Fruit fly (Drosophila melanogaster) whole organism, embryonic: Measurements from ENCODE around the gene CG10324.

ENCODE experiments used
- Atf3 ChIP-seq: fragments of 200-800 bp; sonication (Bioruptor generic); optimal IDR thresholded peaks from 3 replicates; lab custom pipeline; 2016; ENCODE audit warnings: missing biosample characterization, missing genetic modification characterization
- Bteb2 ChIP-seq: fragments of 200-800 bp; sonication (Bioruptor generic); optimal IDR thresholded peaks from 2 replicates; lab custom pipeline; 2016; ENCODE audit warnings: missing biosample characterization, missing genetic modification characterization
- CG10431 ChIP-seq: fragments of 200-800 bp; sonication (Bioruptor generic); optimal IDR thresholded peaks from 3 replicates; lab custom pipeline; 2018; ENCODE audit warnings: missing biosample characterization, mild to moderate bottlenecking, missing genetic modification characterization
- CG11504 ChIP-seq: fragments of 200-800 bp; sonication (Bioruptor generic); optimal IDR thresholded peaks from 3 replicates; lab custom pipeline; 2019; ENCODE audit warnings: missing biosample characterization, mild to moderate bottlenecking, missing genetic modification characterization, moderate library complexity
- CG12391 ChIP-seq: fragments of 200-800 bp; sonication (Bioruptor generic); optimal IDR thresholded peaks from 3 replicates; lab custom pipeline; 2018; ENCODE audit warnings: missing biosample characterization, mild to moderate bottlenecking, missing genetic modification characterization, moderate library complexity
- CG15696 ChIP-seq: fragments of 200-800 bp; sonication (Bioruptor generic); optimal IDR thresholded peaks from 2 replicates; lab custom pipeline; 2019; ENCODE audit warnings: missing biosample characterization, mild to moderate bottlenecking, missing genetic modification characterization, moderate library complexity
- CG1603 ChIP-seq: fragments of 200-800 bp; sonication (Bioruptor generic); optimal IDR thresholded peaks from 2 replicates; lab custom pipeline; 2019; ENCODE audit warnings: missing biosample characterization, mild to moderate bottlenecking, missing genetic modification characterization, moderate library complexity
- CG16863 ChIP-seq: fragments of 200-800 bp; sonication (Bioruptor generic); optimal IDR thresholded peaks from 3 replicates; lab custom pipeline; 2016; ENCODE audit warnings: missing biosample characterization, missing genetic modification characterization
- CG17361 ChIP-seq: fragments of 200-800 bp; sonication (Bioruptor generic); IDR thresholded peaks from 3 replicates; pipeline ENCODE4 v1.3.6; 2022; ENCODE audit warnings: missing biosample characterization, missing genetic modification characterization
- CG30431 ChIP-seq: fragments of 200-800 bp; sonication (Bioruptor generic); optimal IDR thresholded peaks from 2 replicates; lab custom pipeline; 2017; ENCODE audit warnings: missing biosample characterization, missing genetic modification characterization
- CG4282 ChIP-seq: fragments of 200-800 bp; sonication (Bioruptor generic); optimal IDR thresholded peaks from 2 replicates; lab custom pipeline; 2016; ENCODE audit warnings: missing biosample characterization, missing genetic modification characterization
- CG4404 ChIP-seq: fragments of 200-800 bp; sonication (Bioruptor generic); IDR thresholded peaks from 2 replicates; pipeline ENCODE4 v1.3.6; 2022; ENCODE audit warnings: missing biosample characterization, missing genetic modification characterization
- CG6813 ChIP-seq: fragments of 200-800 bp; sonication (Bioruptor generic); optimal IDR thresholded peaks from 2 replicates; lab custom pipeline; 2017; ENCODE audit warnings: missing biosample characterization, missing genetic modification characterization, mild to moderate bottlenecking, moderate library complexity, missing genetic modification reagents
- CG8281 ChIP-seq: fragments of 200-800 bp; sonication (Bioruptor generic); optimal IDR thresholded peaks from 2 replicates; lab custom pipeline; 2018; ENCODE audit warnings: missing biosample characterization, mild to moderate bottlenecking, missing genetic modification characterization, moderate library complexity
- CG8924 ChIP-seq: fragments of 200-800 bp; optimal IDR thresholded peaks from 3 replicates; lab custom pipeline; 2019; ENCODE audit warnings: missing biosample characterization, mild to moderate bottlenecking, missing genetic modification characterization, moderate library complexity
- CG9727 ChIP-seq: fragments of 200-800 bp; sonication (Bioruptor generic); optimal IDR thresholded peaks from 3 replicates; lab custom pipeline; 2017; ENCODE audit warnings: missing biosample characterization, mild to moderate bottlenecking, missing genetic modification characterization
- Camta ChIP-seq: fragments of 200-800 bp; sonication (Bioruptor generic); optimal IDR thresholded peaks from 2 replicates; lab custom pipeline; 2016; ENCODE audit warnings: missing biosample characterization, missing genetic modification characterization
- CoRest ChIP-seq: fragments of 200-800 bp; sonication (Bioruptor generic); optimal IDR thresholded peaks from 3 replicates; lab custom pipeline; 2018; ENCODE audit warnings: missing biosample characterization, mild to moderate bottlenecking, missing genetic modification characterization, moderate library complexity
- D ChIP-seq, 2 experiments: fragments of 200-800 bp in 1 of 2; fragments of >200 bp in 1 of 2; sonication (Bioruptor generic) in 1 of 2; optimal IDR thresholded peaks; 2 replicates in 1 of 2; 3 replicates in 1 of 2; lab custom pipeline; 2017; ENCODE audit warnings: mild to moderate bottlenecking in 1 of 2, missing biosample characterization in 1 of 2, missing genetic modification characterization in 1 of 2, missing genetic modification reagents in 1 of 2
- D19A ChIP-seq: fragments of 200-800 bp; optimal IDR thresholded peaks from 3 replicates; lab custom pipeline; 2019; ENCODE audit warnings: missing biosample characterization, mild to moderate bottlenecking, missing genetic modification characterization, moderate library complexity
- Dp ChIP-seq: fragments of 200-800 bp; sonication (Bioruptor generic); optimal IDR thresholded peaks from 2 replicates; lab custom pipeline; 2018; ENCODE audit warnings: missing biosample characterization, mild to moderate bottlenecking, missing genetic modification characterization, moderate library complexity
- Gug ChIP-seq: fragments of 200-800 bp; sonication (Bioruptor generic); IDR thresholded peaks from 4 replicates; pipeline ENCODE4 v1.3.6; 2022; ENCODE audit warnings: missing biosample characterization, missing genetic modification characterization
- HLH54F ChIP-seq: fragments of 200-800 bp; sonication (Bioruptor generic); optimal IDR thresholded peaks from 3 replicates; lab custom pipeline; 2016; ENCODE audit warnings: missing biosample characterization, missing genetic modification characterization
- Hr3 ChIP-seq: fragments of 200-800 bp; sonication (Bioruptor generic); optimal IDR thresholded peaks from 3 replicates; lab custom pipeline; 2016; ENCODE audit warnings: missing biosample characterization, missing genetic modification characterization
- Hr39 ChIP-seq: fragments of >200 bp; optimal IDR thresholded peaks from 2 replicates; lab custom pipeline; 2017
- Hr51 ChIP-seq, 2 experiments: fragments of 200-800 bp; sonication (Bioruptor generic); optimal IDR thresholded peaks; 2 replicates in 1 of 2; 3 replicates in 1 of 2; lab custom pipeline; 2016 to 2018; ENCODE audit warnings: missing biosample characterization in 2 of 2, missing genetic modification characterization in 2 of 2, mild to moderate bottlenecking in 1 of 2, moderate library complexity in 1 of 2
- Hsf ChIP-seq: fragments of 200-800 bp; sonication (Bioruptor generic); optimal IDR thresholded peaks from 3 replicates; lab custom pipeline; 2016; ENCODE audit warnings: missing biosample characterization, missing genetic modification characterization
- NfI ChIP-seq: fragments of 200-800 bp; sonication (Bioruptor generic); optimal IDR thresholded peaks from 3 replicates; lab custom pipeline; 2018; ENCODE audit warnings: missing biosample characterization, mild to moderate bottlenecking, missing genetic modification characterization, moderate library complexity
- Ravus ChIP-seq: fragments of 200-800 bp; sonication (Bioruptor generic); IDR thresholded peaks from 2 replicates; pipeline ENCODE4 v1.3.6; 2022; ENCODE audit warnings: missing biosample characterization, missing genetic modification characterization
- Spps ChIP-seq: fragments of 200-800 bp; sonication (Bioruptor generic); optimal IDR thresholded peaks from 2 replicates; lab custom pipeline; 2018; ENCODE audit warnings: missing biosample characterization, mild to moderate bottlenecking, missing genetic modification characterization
- Ssrp ChIP-seq: fragments of 200-800 bp; sonication (Bioruptor generic); optimal IDR thresholded peaks from 2 replicates; lab custom pipeline; 2018; ENCODE audit warnings: missing biosample characterization, mild to moderate bottlenecking, missing genetic modification characterization, moderate library complexity
- Stat92E ChIP-seq, 3 experiments: fragments of >200 bp in 2 of 3; fragments of 200-800 bp in 1 of 3; sonication (Bioruptor generic) in 1 of 3; optimal IDR thresholded peaks; 2 replicates each; lab custom pipeline; 2017 to 2019; ENCODE audit warnings: missing biosample characterization in 3 of 3, missing genetic modification characterization in 3 of 3, mild to moderate bottlenecking in 1 of 3, moderate library complexity in 1 of 3
- Xbp1 ChIP-seq: fragments of 200-800 bp; sonication (Bioruptor generic); optimal IDR thresholded peaks from 3 replicates; lab custom pipeline; 2016; ENCODE audit warnings: missing biosample characterization, mild to moderate bottlenecking, missing genetic modification characterization
- ac ChIP-seq: fragments of 200-800 bp; sonication (Bioruptor generic); optimal IDR thresholded peaks from 3 replicates; lab custom pipeline; 2017; ENCODE audit warnings: missing biosample characterization, mild to moderate bottlenecking, missing genetic modification characterization
- bcd ChIP-seq: fragments of 200-800 bp; sonication (Bioruptor generic); optimal IDR thresholded peaks from 2 replicates; lab custom pipeline; 2017; ENCODE audit warnings: missing biosample characterization, mild to moderate bottlenecking, missing genetic modification characterization
- br ChIP-seq: fragments of >200 bp; optimal IDR thresholded peaks from 2 replicates; lab custom pipeline; 2017
- corto ChIP-seq: fragments of 200-800 bp; sonication (Bioruptor generic); optimal IDR thresholded peaks from 2 replicates; lab custom pipeline; 2016; ENCODE audit warnings: missing biosample characterization, mild to moderate bottlenecking, missing genetic modification characterization, moderate library complexity
- dmrt11E ChIP-seq: fragments of 200-800 bp; sonication (Bioruptor generic); optimal IDR thresholded peaks from 3 replicates; lab custom pipeline; 2018; ENCODE audit warnings: missing biosample characterization, mild to moderate bottlenecking, missing genetic modification characterization, moderate library complexity
- emc ChIP-seq: fragments of 200-800 bp; sonication (Bioruptor generic); optimal IDR thresholded peaks from 2 replicates; lab custom pipeline; 2016; ENCODE audit warnings: missing biosample characterization, missing genetic modification characterization
- fd102C ChIP-seq: fragments of 200-800 bp; sonication (Bioruptor generic); optimal IDR thresholded peaks from 2 replicates; lab custom pipeline; 2018; ENCODE audit warnings: missing biosample characterization, mild to moderate bottlenecking, missing genetic modification characterization, moderate library complexity
- ken ChIP-seq: fragments of 200-800 bp; sonication (Bioruptor generic); IDR thresholded peaks from 3 replicates; pipeline ENCODE4 v1.3.6; 2022; ENCODE audit warnings: missing biosample characterization, missing genetic modification characterization
- lola ChIP-seq, 3 experiments: fragments of >200 bp in 2 of 3; fragments of 200-800 bp in 1 of 3; sonication (Bioruptor generic) in 1 of 3; optimal IDR thresholded peaks; 2 replicates each; lab custom pipeline; 2017 to 2019; ENCODE audit warnings: missing biosample characterization in 3 of 3, missing genetic modification characterization in 3 of 3, mild to moderate bottlenecking in 1 of 3, moderate library complexity in 1 of 3
- mirr ChIP-seq: fragments of 200-800 bp; sonication (Bioruptor generic); optimal IDR thresholded peaks from 3 replicates; lab custom pipeline; 2018; ENCODE audit warnings: missing biosample characterization, mild to moderate bottlenecking, missing genetic modification characterization
- nmo ChIP-seq: fragments of 200-800 bp; sonication (Bioruptor generic); optimal IDR thresholded peaks from 2 replicates; lab custom pipeline; 2018; ENCODE audit warnings: missing biosample characterization, mild to moderate bottlenecking, missing genetic modification characterization, moderate library complexity
- salm ChIP-seq: fragments of 200-800 bp; sonication (Bioruptor generic); optimal IDR thresholded peaks from 2 replicates; lab custom pipeline; 2018; ENCODE audit warnings: missing biosample characterization, mild to moderate bottlenecking, missing genetic modification characterization
- so ChIP-seq: fragments of 200-800 bp; sonication (Bioruptor generic); IDR thresholded peaks from 3 replicates; pipeline ENCODE4 v1.3.6; 2022; ENCODE audit warnings: missing biosample characterization, missing genetic modification characterization
- unc-4 ChIP-seq: fragments of 200-800 bp; sonication (Bioruptor generic); IDR thresholded peaks from 2 replicates; pipeline ENCODE4 v1.3.6; 2022; ENCODE audit warnings: missing biosample characterization, missing genetic modification characterization; ENCODE audit not compliant: partially characterized antibody
- zen ChIP-seq: fragments of 200-800 bp; sonication (Bioruptor generic); optimal IDR thresholded peaks from 3 replicates; lab custom pipeline; 2018; ENCODE audit warnings: missing biosample characterization, mild to moderate bottlenecking, missing genetic modification characterization, moderate library complexity
- zen2 ChIP-seq: fragments of 200-800 bp; sonication (Bioruptor generic); IDR thresholded peaks from 3 replicates; pipeline ENCODE4 v1.3.6; 2022; ENCODE audit warnings: missing biosample characterization, missing genetic modification characterization; ENCODE audit not compliant: partially characterized antibody
- zfh2 ChIP-seq: fragments of 200-800 bp; sonication (Bioruptor generic); optimal IDR thresholded peaks from 2 replicates; lab custom pipeline; 2016; ENCODE audit warnings: missing biosample characterization, missing genetic modification characterization

The CG10324 gene

DNA sequence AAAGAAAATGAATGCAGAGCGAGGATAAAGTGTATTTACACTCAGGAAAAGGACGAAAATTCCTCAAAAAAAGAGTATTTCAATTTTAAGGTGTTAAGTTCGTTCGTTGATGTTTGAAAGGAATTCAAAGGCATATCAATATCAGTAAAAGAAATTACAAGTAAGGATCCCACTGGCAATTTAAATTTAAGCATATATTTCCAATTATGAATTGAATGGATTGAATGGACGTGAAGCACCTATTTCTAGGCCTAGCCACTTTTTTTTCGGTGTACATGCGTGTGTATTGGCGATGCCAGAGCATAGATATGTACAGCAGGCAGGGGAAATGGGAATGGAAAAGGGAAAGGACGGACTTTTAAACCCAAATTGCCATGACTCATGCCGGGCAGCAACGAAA, 16.2 kb downstream of the CG10324 start (continued):
- TF ChIP-seq lola (GFP tag; optimal IDR thresholded peaks at IDR 0.05; lab: Kevin White, UChicago) (peak in 1 of 3 experiments; percentile 68), CG8924 (tag; lab: Kevin White, UChicago) (peak; percentile 23), Hr3 (GFP tag; lab: Kevin White, UChicago) (no peak), Stat92E (GFP tag; optimal IDR thresholded peaks at IDR 0.05; lab: Kevin White, UChicago) (no peak), Spps (tag; lab: Kevin White, UChicago) (no peak), CG8281 (tag; lab: Kevin White, UChicago) (no peak), bcd (GFP tag; lab: Kevin White, UChicago) (no peak), dmrt11E (tag; lab: Kevin White, UChicago) (peak; percentile 73), CG30431 (GFP tag; lab: Kevin White, UChicago) (no peak), D19A (tag; lab: Kevin White, UChicago) (peak; percentile 27), CG11504 (no peak), CG16863 (peak; percentile 5), fd102C (GFP tag; lab: Kevin White, UChicago) (peak; percentile 59), CG4404 (GFP tag; lab: Robert Waterston, UW) (peak; percentile 61), unc-4 (GFP tag; lab: Robert Waterston, UW) (no peak), CG4282 (no peak), emc (no peak), nmo (GFP tag; lab: Kevin White, UChicago) (peak; percentile 25), so (no peak), Hsf (GFP tag; lab: Kevin White, UChicago) (peak; percentile 21), Bteb2 (GFP tag; lab: Kevin White, UChicago) (no peak), Atf3 (GFP tag; lab: Kevin White, UChicago) (no peak), D (optimal IDR thresholded peaks at IDR 0.05; lab: Kevin White, UChicago) (no peak), D (GFP tag; optimal IDR thresholded peaks at IDR 0.05; lab: Kevin White, UChicago) (peak; percentile 42), CoRest (peak; percentile 23), ken (no peak), mirr (GFP tag; lab: Kevin White, UChicago) (no peak), br (lab: Kevin White, UChicago) (no peak), Dp (GFP tag; lab: Kevin White, UChicago) (no peak), CG17361 (peak; percentile 41; the same call in 1 of the 3 replicates), zen2 (GFP tag; lab: Robert Waterston, UW) (no peak), HLH54F (GFP tag; lab: Kevin White, UChicago) (peak; percentile 3), CG15696 (peak; percentile 82), salm (tag; lab: Kevin White, UChicago) (no peak), CG9727 (GFP tag; lab: Kevin White, UChicago) (peak; percentile 49), corto (GFP tag; lab: Kevin White, UChicago) (no peak), Hr39 (lab: Kevin White, UChicago) (no peak), NfI (GFP tag; lab: Kevin White, UChicago) (no peak), CG10431 (GFP tag; lab: Kevin White, UChicago) (no peak), zen (tag; lab: Kevin White, UChicago) (peak; percentile 80), ac (GFP tag; lab: Kevin White, UChicago) (peak; percentile 27), Ssrp (tag; lab: Kevin White, UChicago) (peak; percentile 22), zfh2 (no peak), Gug (GFP tag; lab: Robert Waterston, UW) (no peak), CG1603 (tag; lab: Kevin White, UChicago) (peak; percentile 38), Camta (GFP tag; lab: Kevin White, UChicago) (no peak), CG6813 (GFP tag; lab: Kevin White, UChicago) (no peak), Ravus (GFP tag; lab: Robert Waterston, UW) (no peak), Xbp1 (GFP tag; lab: Kevin White, UChicago) (no peak), Hr51 (GFP tag; optimal IDR thresholded peaks at IDR 0.05; lab: Kevin White, UChicago) (no peak), CG12391 (tag; lab: Kevin White, UChicago) (peak; percentile 39)
